Worm (Caenorhabditis elegans) whole organism, L1 larva: ENCODE measurements around the gene T25E4.2.

Source experiments
- aly-2 ChIP-seq: fragments of 150-350 bp; optimal IDR thresholded peaks from 2 replicates; lab custom pipeline; 2014; ENCODE audit warnings: missing biosample characterization, missing genetic modification characterization
- ama-1 ChIP-seq: fragments of 150-350 bp; optimal IDR thresholded peaks from 2 replicates; lab custom pipeline; 2014
- jun-1 ChIP-seq: fragments of 150-350 bp; optimal IDR thresholded peaks from 2 replicates; lab custom pipeline; 2014; ENCODE audit warnings: missing biosample characterization, missing genetic modification reagents, missing genetic modification characterization
- lin-13 ChIP-seq: fragments of 150-350 bp; optimal IDR thresholded peaks from 2 replicates; lab custom pipeline; 2014; ENCODE audit warnings: missing biosample characterization, missing genetic modification reagents, missing genetic modification characterization
- lin-35 ChIP-seq, 2 experiments: fragments of 150-350 bp; optimal IDR thresholded peaks; 2 replicates each; lab custom pipeline; 2014; ENCODE audit warnings: missing biosample characterization in 2 of 2, missing genetic modification characterization in 2 of 2, missing genetic modification reagents in 2 of 2
- mab-9 ChIP-seq: fragments of 200-800 bp; sonication (Bioruptor generic); IDR thresholded peaks from 2 replicates; pipeline ENCODE4 v1.3.6; 2022; ENCODE audit warnings: missing genetic modification reagents, missing genetic modification characterization, missing compliant biosample characterization
- nhr-12 ChIP-seq: sonication (generic microtip); optimal IDR thresholded peaks from 2 replicates; lab custom pipeline; 2017; ENCODE audit warnings: missing biosample characterization, missing genetic modification characterization
- nhr-47 ChIP-seq: sonication (generic microtip); optimal IDR thresholded peaks from 2 replicates; lab custom pipeline; 2016; ENCODE audit warnings: mild to moderate bottlenecking, missing genetic modification characterization, moderate library complexity, missing compliant biosample characterization
- nhr-76 ChIP-seq: sonication (generic microtip); optimal IDR thresholded peaks from 2 replicates; lab custom pipeline; 2017; ENCODE audit warnings: missing biosample characterization, missing genetic modification characterization
- nhr-77 ChIP-seq: fragments of 150-350 bp; optimal IDR thresholded peaks from 2 replicates; lab custom pipeline; 2014; ENCODE audit warnings: missing biosample characterization, missing genetic modification characterization
- pqm-1 ChIP-seq: sonication (generic microtip); optimal IDR thresholded peaks from 3 replicates; lab custom pipeline; 2017; ENCODE audit warnings: missing biosample characterization, missing genetic modification characterization
- unc-86 ChIP-seq: sonication (generic microtip); optimal IDR thresholded peaks from 2 replicates; lab custom pipeline; 2016; ENCODE audit warnings: missing genetic modification characterization, missing compliant biosample characterization
- vab-15 ChIP-seq: sonication (generic microtip); optimal IDR thresholded peaks from 2 replicates; lab custom pipeline; 2017; ENCODE audit warnings: missing genotype, mild to moderate bottlenecking, missing genetic modification characterization, missing compliant biosample characterization
- ztf-4 ChIP-seq: fragments of 150-350 bp; optimal IDR thresholded peaks from 2 replicates; lab custom pipeline; 2014; ENCODE audit warnings: missing biosample characterization, missing genetic modification characterization

DNA sequence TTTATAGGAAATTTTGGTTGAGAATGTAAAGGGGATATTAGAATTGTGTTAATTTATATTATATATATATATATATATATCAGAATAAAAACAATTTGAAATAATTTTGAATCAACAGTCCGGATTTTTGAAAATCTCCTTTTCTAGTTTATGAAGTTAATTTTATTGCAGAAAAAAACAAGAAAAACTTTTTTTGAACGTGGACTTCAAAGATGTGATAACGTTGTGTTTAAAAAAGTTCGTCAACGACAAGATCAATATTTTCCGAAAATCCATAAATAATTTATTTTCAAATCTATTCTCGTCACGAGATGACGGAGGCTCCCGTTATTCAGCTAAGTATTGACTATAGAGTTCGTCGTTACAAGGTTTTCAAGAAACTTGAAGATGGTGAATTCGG is 44.7 kb downstream of the T25E4.2 start, which contains the start of gene C17C3.11:
- TF ChIP-seq nhr-77 (no peak), ama-1 (lab: Kevin White, UChicago) (no peak), aly-2 (tag; lab: Kevin White, UChicago) (no peak), nhr-47 (no peak), nhr-12 (tag; lab: Kevin White, UChicago) (no peak), nhr-76 (tag; lab: Kevin White, UChicago) (no peak), lin-35 (GFP tag; optimal IDR thresholded peaks at IDR 0.05; lab: Kevin White, UChicago) (no peak), pqm-1 (tag; lab: Kevin White, UChicago) (no peak), mab-9 (no peak), lin-13 (GFP tag; lab: Kevin White, UChicago) (no peak), ztf-4 (tag; lab: Kevin White, UChicago) (no peak), unc-86 (tag; lab: Kevin White, UChicago) (no peak), vab-15 (tag; lab: Kevin White, UChicago) (no peak), jun-1 (tag; lab: Kevin White, UChicago) (no peak)
